Fruit fly (Drosophila melanogaster) whole organism, pupa: ENCODE results near the gene Golgin104.

Experiments used
- CG12605 ChIP-seq: fragments of 200-800 bp; sonication (Bioruptor generic); IDR thresholded peaks from 2 replicates; pipeline ENCODE4 v1.3.6; 2022; ENCODE audit warnings: missing biosample characterization, missing genetic modification characterization
- CG13204 ChIP-seq: fragments of 200-800 bp; sonication (Bioruptor generic); optimal IDR thresholded peaks from 2 replicates; lab custom pipeline; 2018; ENCODE audit warnings: missing biosample characterization, mild to moderate bottlenecking, missing genetic modification characterization, moderate library complexity
- CG14655 ChIP-seq: fragments of 200-800 bp; sonication (Bioruptor generic); optimal IDR thresholded peaks from 3 replicates; lab custom pipeline; 2017; ENCODE audit warnings: mild to moderate bottlenecking, missing biosample characterization, missing genetic modification reagents, missing genetic modification characterization
- CG17806 ChIP-seq: fragments of 200-800 bp; sonication (Bioruptor generic); optimal IDR thresholded peaks from 2 replicates; lab custom pipeline; 2018; ENCODE audit warnings: missing biosample characterization, mild to moderate bottlenecking, missing genetic modification characterization, moderate library complexity
- CG32121 ChIP-seq: fragments of 200-800 bp; sonication (Bioruptor generic); IDR thresholded peaks from 2 replicates; pipeline ENCODE4 v1.3.6; 2022; ENCODE audit warnings: missing biosample characterization, missing genetic modification characterization
- CG34367 ChIP-seq: fragments of 200-800 bp; sonication (Bioruptor generic); optimal IDR thresholded peaks from 2 replicates; lab custom pipeline; 2018; ENCODE audit warnings: missing biosample characterization, mild to moderate bottlenecking, missing genetic modification characterization
- CG4496 ChIP-seq: fragments of 200-800 bp; sonication (Bioruptor generic); IDR thresholded peaks from 3 replicates; pipeline ENCODE4 v1.3.6; 2022; ENCODE audit warnings: missing biosample characterization, missing genetic modification characterization
- CG8159 ChIP-seq: fragments of 200-800 bp; sonication (Bioruptor generic); optimal IDR thresholded peaks from 3 replicates; lab custom pipeline; 2018; ENCODE audit warnings: missing biosample characterization, mild to moderate bottlenecking, missing genetic modification characterization, moderate library complexity
- CG9948 ChIP-seq: fragments of 200-800 bp; sonication (Bioruptor generic); optimal IDR thresholded peaks from 2 replicates; lab custom pipeline; 2018; ENCODE audit warnings: missing biosample characterization, mild to moderate bottlenecking, missing genetic modification characterization, moderate library complexity
- Pif1A ChIP-seq: fragments of 200-800 bp; sonication (Bioruptor generic); optimal IDR thresholded peaks from 3 replicates; lab custom pipeline; 2016; ENCODE audit warnings: missing biosample characterization, missing genetic modification characterization
- Pif1B ChIP-seq: fragments of 200-800 bp; sonication (Bioruptor generic); optimal IDR thresholded peaks from 3 replicates; lab custom pipeline; 2016; ENCODE audit warnings: missing biosample characterization, missing genetic modification characterization
- gl ChIP-seq: fragments of 200-800 bp; sonication (Bioruptor generic); optimal IDR thresholded peaks from 2 replicates; lab custom pipeline; 2018; ENCODE audit warnings: missing biosample characterization, mild to moderate bottlenecking, missing genetic modification characterization
- rn ChIP-seq: fragments of 200-800 bp; sonication (Bioruptor generic); IDR thresholded peaks from 2 replicates; pipeline ENCODE4 v1.3.6; 2022; ENCODE audit warnings: missing biosample characterization, missing genetic modification characterization

DNA sequence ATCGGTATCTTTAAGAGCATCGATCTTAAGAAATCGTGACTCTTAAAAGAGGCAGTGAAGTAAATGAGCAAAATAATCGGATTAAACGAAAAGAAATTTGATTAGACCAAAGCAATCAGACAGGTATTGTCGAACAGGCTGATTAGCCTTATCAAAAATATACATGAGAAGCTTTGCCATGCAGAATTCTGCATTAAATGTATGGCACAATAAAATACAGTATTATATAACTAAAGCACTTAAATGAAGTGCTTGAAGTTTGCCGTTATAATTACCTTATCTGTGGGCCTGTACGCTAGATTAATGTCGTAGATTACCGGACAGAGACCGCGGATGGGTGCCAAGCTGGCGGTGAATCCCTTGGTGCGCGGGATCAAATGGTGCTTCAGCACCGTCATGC is 31.3 kb upstream of the Golgin104 start:
- TF ChIP-seq CG13204, result no peak
- no peak for TF ChIP-seq CG34367 (tag; lab: Kevin White, UChicago)
- no peak for TF ChIP-seq CG8159 (tag; lab: Kevin White, UChicago)
- TF ChIP-seq CG17806 (tag; lab: Kevin White, UChicago), result no peak
- no peak for TF ChIP-seq Pif1B
- TF ChIP-seq CG4496 (GFP tag; lab: Robert Waterston, UW), result no peak
- TF ChIP-seq gl (tag; lab: Kevin White, UChicago), result no peak
- TF ChIP-seq CG14655, result no peak
- TF ChIP-seq Pif1A (GFP tag; lab: Kevin White, UChicago), result no peak
- TF ChIP-seq CG9948 (tag; lab: Kevin White, UChicago), result no peak
- no peak for TF ChIP-seq CG12605
- TF ChIP-seq rn (GFP tag; lab: Robert Waterston, UW), result no peak
- no peak for TF ChIP-seq CG32121 (GFP tag; lab: Robert Waterston, UW)
